Worm (Caenorhabditis elegans) whole organism, early embryonic: ENCODE results near the gene clec-9.

Experiments
- ama-1 ChIP-seq: fragments of 150-350 bp; optimal IDR thresholded peaks from 2 replicates; lab custom pipeline; 2014
- ceh-13 ChIP-seq: fragments of 200-800 bp; sonication (Bioruptor generic); optimal IDR thresholded peaks from 2 replicates; lab custom pipeline; 2018; ENCODE audit warnings: mild to moderate bottlenecking, missing genetic modification characterization, missing compliant biosample characterization
- ceh-36 ChIP-seq: sonication (generic microtip); optimal IDR thresholded peaks from 2 replicates; lab custom pipeline; 2016; ENCODE audit warnings: missing genetic modification characterization, inconsistent platforms, missing compliant biosample characterization
- ets-7 ChIP-seq: sonication (generic microtip); optimal IDR thresholded peaks from 2 replicates; lab custom pipeline; 2016; ENCODE audit warnings: missing genotype, missing genetic modification characterization, missing compliant biosample characterization
- flt-1 ChIP-seq: fragments of 200-800 bp; sonication (Bioruptor generic); IDR thresholded peaks from 2 replicates; pipeline ENCODE4 v1.3.6; 2022; ENCODE audit warnings: missing genetic modification characterization, missing compliant biosample characterization
- hmbx-1 ChIP-seq: sonication (generic microtip); optimal IDR thresholded peaks from 2 replicates; lab custom pipeline; 2016; ENCODE audit warnings: mild to moderate bottlenecking, missing genetic modification characterization, missing compliant biosample characterization
- hmg-4 ChIP-seq: fragments of 200-800 bp; sonication (Bioruptor generic); optimal IDR thresholded peaks from 2 replicates; lab custom pipeline; 2018; ENCODE audit warnings: mild to moderate bottlenecking, missing genetic modification characterization, missing compliant biosample characterization
- pes-1 ChIP-seq: fragments of 200-800 bp; sonication (Bioruptor generic); IDR thresholded peaks from 2 replicates; pipeline ENCODE4 v1.3.6; 2022; ENCODE audit warnings: missing genetic modification reagents, missing genetic modification characterization, missing compliant biosample characterization
- sea-1 ChIP-seq: fragments of 200-800 bp; sonication (Bioruptor generic); conservative IDR thresholded peaks from 2 replicates; pipeline ENCODE4 v1.3.6; 2022; ENCODE audit warnings: missing genetic modification characterization, missing compliant biosample characterization
- tbx-37 ChIP-seq: fragments of 200-800 bp; sonication (Bioruptor generic); conservative IDR thresholded peaks from 2 replicates; pipeline ENCODE4 v1.3.6; 2022; ENCODE audit warnings: missing genetic modification reagents, missing genetic modification characterization, missing compliant biosample characterization

DNA sequence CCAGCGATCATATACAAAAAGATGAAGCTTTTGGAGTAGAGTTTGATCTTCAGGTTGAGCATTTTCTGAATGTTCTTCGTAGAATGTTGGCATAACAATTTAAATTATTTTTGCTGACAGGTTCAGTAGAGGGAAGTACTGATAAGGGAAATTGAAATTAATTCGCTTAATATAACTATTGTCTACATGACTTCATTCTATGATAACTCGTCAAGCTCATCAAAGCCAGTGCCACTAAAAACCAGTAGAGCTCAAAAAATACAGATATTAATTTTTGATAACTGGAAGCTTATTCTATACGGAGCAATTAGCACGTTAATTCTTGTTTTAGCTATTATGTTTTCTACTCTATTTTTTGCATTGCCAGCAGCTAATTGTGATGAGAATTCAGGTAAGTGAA lies 32.7 kb upstream of the clec-9 start, which contains the start of the genes clec-29 and clec-39:
- no peak for TF ChIP-seq ceh-13 (GFP tag; lab: Kevin White, UChicago)
- TF ChIP-seq pes-1 (GFP tag; lab: Robert Waterston, UW): no peak
- no peak for TF ChIP-seq ama-1 (lab: Kevin White, UChicago)
- no peak for TF ChIP-seq flt-1
- TF ChIP-seq hmbx-1 (tag; lab: Kevin White, UChicago): no peak
- no peak for TF ChIP-seq tbx-37 (GFP tag; lab: Robert Waterston, UW)
- no peak for TF ChIP-seq ceh-36
- TF ChIP-seq ets-7 (tag; lab: Kevin White, UChicago): no peak
- TF ChIP-seq sea-1 (GFP tag; lab: Robert Waterston, UW): no peak
- no peak for TF ChIP-seq hmg-4 (GFP tag; lab: Kevin White, UChicago)
